Worm (Caenorhabditis elegans) whole organism, midembryonic: Measurements from ENCODE around the gene srsx-24.

Source experiments
- T22C8.4 ChIP-seq: fragments of 200-800 bp; sonication (Bioruptor generic); IDR thresholded peaks from 2 replicates; pipeline ENCODE4 v1.3.6; 2022; ENCODE audit warnings: missing genetic modification characterization, missing compliant biosample characterization
- cog-1 ChIP-seq: sonication (generic microtip); optimal IDR thresholded peaks from 2 replicates; lab custom pipeline; 2016; ENCODE audit warnings: missing genetic modification characterization, missing compliant biosample characterization
- flt-1 ChIP-seq: fragments of 200-800 bp; sonication (Bioruptor generic); IDR thresholded peaks from 2 replicates; pipeline ENCODE4 v1.3.6; 2022; ENCODE audit warnings: missing genetic modification characterization, missing compliant biosample characterization
- klf-2 ChIP-seq: fragments of 200-800 bp; sonication (Bioruptor generic); conservative IDR thresholded peaks from 2 replicates; pipeline ENCODE4 v1.3.6; 2022; ENCODE audit warnings: missing genetic modification reagents, missing genetic modification characterization, missing compliant biosample characterization
- med-1 ChIP-seq: sonication (generic microtip); optimal IDR thresholded peaks from 2 replicates; lab custom pipeline; 2017; ENCODE audit warnings: missing genetic modification characterization, mild to moderate bottlenecking, missing compliant biosample characterization, antibody characterized with exemption, missing genetic modification reagents; ENCODE audit not compliant: insufficient read depth
- ref-1 ChIP-seq: fragments of 200-800 bp; sonication (Bioruptor generic); conservative IDR thresholded peaks from 2 replicates; pipeline ENCODE4 v1.3.6; 2022; ENCODE audit warnings: missing genetic modification reagents, missing genetic modification characterization, missing compliant biosample characterization
- tab-1 ChIP-seq: fragments of 200-800 bp; sonication (Bioruptor generic); IDR thresholded peaks from 2 replicates; pipeline ENCODE4 v1.3.6; 2022; ENCODE audit warnings: missing genetic modification characterization, missing compliant biosample characterization
- ztf-23 ChIP-seq: fragments of 200-800 bp; sonication (Bioruptor generic); IDR thresholded peaks from 2 replicates; pipeline ENCODE4 v1.3.6; 2022; ENCODE audit warnings: missing genetic modification reagents, missing genetic modification characterization, missing compliant biosample characterization

ce11 chrV:7413107-7413774 lies 34.0 kb upstream of the srsx-24 start, which contains the start of gene F18E3.11:
- no peak for TF ChIP-seq flt-1 (GFP tag; lab: Robert Waterston, UW)
- TF ChIP-seq med-1, result no peak
- no peak for TF ChIP-seq tab-1 (GFP tag; lab: Robert Waterston, UW)
- TF ChIP-seq ztf-23 (GFP tag; lab: Robert Waterston, UW), result no peak
- TF ChIP-seq klf-2, result no peak
- no peak for TF ChIP-seq T22C8.4
- no peak for TF ChIP-seq ref-1
- no peak for TF ChIP-seq cog-1 (tag; lab: Kevin White, UChicago)
